Worm (Caenorhabditis elegans): ENCODE results near the gene R08A2.2.

R08A2.2 gene

DNA sequence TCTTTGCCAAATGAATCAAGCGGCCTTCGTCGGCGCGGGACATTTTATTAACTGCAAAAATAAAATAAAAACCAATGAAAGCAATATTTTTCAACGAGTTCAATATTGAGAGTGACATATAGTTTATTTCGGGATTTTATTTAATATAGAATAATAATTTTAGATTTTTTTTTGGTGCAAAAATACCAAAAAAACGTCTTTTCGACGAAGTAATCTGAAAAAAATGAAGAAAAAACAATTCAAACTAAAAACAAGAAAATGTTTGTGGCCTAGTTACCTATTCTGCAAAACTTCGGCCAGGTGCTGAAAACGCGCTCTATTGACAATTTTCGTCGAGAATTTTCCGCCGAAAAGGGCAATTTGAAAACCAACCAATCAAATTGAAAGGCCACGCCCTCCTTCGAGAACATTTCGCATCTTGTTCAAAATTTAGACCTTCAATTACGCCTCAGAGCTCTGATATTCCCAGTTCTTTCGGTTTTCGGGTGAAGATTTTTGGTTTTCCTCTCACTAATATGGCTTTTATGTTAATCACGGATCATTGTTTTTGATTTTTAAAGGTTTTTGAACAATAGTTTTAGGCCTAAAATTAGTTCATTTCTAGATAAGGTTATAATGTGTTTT, 30.0 kb downstream of the R08A2.2 start, which contains the start of gene C47E8.4:
Gene C47E8.4 (minus strand): TSS at position 51 of the 624 bp plus-strand sequence.
- peak; percentile 46 for TF ChIP-seq nhr-12 (tag; optimal IDR thresholded peaks at IDR 0.05)
- TF ChIP-seq unc-62 (GFP tag; optimal IDR thresholded peaks at IDR 0.05) = peak; percentile 83
- peak; percentile 89 for TF ChIP-seq blmp-1 (tag; optimal IDR thresholded peaks at IDR 0.05; ENCODE audit: insufficient read depth)
- TF ChIP-seq sem-4 (tag; optimal IDR thresholded peaks at IDR 0.05) = peak; percentile 98
- peak; percentile 97 for TF ChIP-seq nhr-129 (tag; optimal IDR thresholded peaks at IDR 0.05)
- TF ChIP-seq ztf-4 (tag; optimal IDR thresholded peaks at IDR 0.05) = peak; percentile 98
- TF ChIP-seq alr-1 (tag; optimal IDR thresholded peaks at IDR 0.05) = no peak
- peak; percentile 97 to 98 for TF ChIP-seq lsy-2 (tag; optimal IDR thresholded peaks at IDR 0.05)
- no peak for TF ChIP-seq unc-39 (tag; optimal IDR thresholded peaks at IDR 0.05)
- TF ChIP-seq mbf-1 (tag; optimal IDR thresholded peaks at IDR 0.05) = peak; percentile 54
- TF ChIP-seq nhr-25 (tag; optimal IDR thresholded peaks at IDR 0.05) = peak; percentile 98
- peak; percentile 81 for TF ChIP-seq R02D3.7 (tag; optimal IDR thresholded peaks at IDR 0.05)
- TF ChIP-seq ceh-82 (tag; optimal IDR thresholded peaks at IDR 0.05) = peak; percentile 61
- TF ChIP-seq ztf-11 (tag; optimal IDR thresholded peaks at IDR 0.05) = peak; percentile 68
- peak; percentile 93 for TF ChIP-seq skn-1 (tag; optimal IDR thresholded peaks at IDR 0.05)
- peak; percentile 98 for TF ChIP-seq crh-2 (tag; optimal IDR thresholded peaks at IDR 0.05)
- no peak for TF ChIP-seq aly-2 (tag; optimal IDR thresholded peaks at IDR 0.05)
- TF ChIP-seq egl-27 (tag; optimal IDR thresholded peaks at IDR 0.05) = peak; percentile 95
- no peak for TF ChIP-seq nhr-23 (tag; optimal IDR thresholded peaks at IDR 0.05)
- TF ChIP-seq ztf-1 (GFP tag; conservative IDR thresholded peaks at IDR 0.05) = peak; percentile 91; the same call in 1 of the 2 replicates
- peak; percentile 98 for TF ChIP-seq nhr-21 (tag; optimal IDR thresholded peaks at IDR 0.05)
- no peak for TF ChIP-seq elt-3 (tag; optimal IDR thresholded peaks at IDR 0.05)
- peak; percentile 99 for TF ChIP-seq unc-55 (GFP tag; optimal IDR thresholded peaks at IDR 0.05)
- TF ChIP-seq ceh-16 (tag; optimal IDR thresholded peaks at IDR 0.05) = peak; percentile 73
- TF ChIP-seq mab-5 (tag; optimal IDR thresholded peaks at IDR 0.05) = peak; percentile 97
- TF ChIP-seq fos-1 (tag; optimal IDR thresholded peaks at IDR 0.05) = peak; percentile 89
- peak; percentile 98 for TF ChIP-seq F13H6.1 (tag; optimal IDR thresholded peaks at IDR 0.05)
- TF ChIP-seq zag-1 (tag; optimal IDR thresholded peaks at IDR 0.05) = peak; percentile 93
- peak; percentile 99 for TF ChIP-seq sma-9 (GFP tag; optimal IDR thresholded peaks at IDR 0.05)
- TF ChIP-seq sma-9 (tag; optimal IDR thresholded peaks at IDR 0.05) = no peak
- TF ChIP-seq nhr-6 (tag; optimal IDR thresholded peaks at IDR 0.05) = no peak
- TF ChIP-seq ZK546.5 (tag; optimal IDR thresholded peaks at IDR 0.05) = peak; percentile 70
- peak; percentile 92 for TF ChIP-seq nhr-10 (tag; optimal IDR thresholded peaks at IDR 0.05)
- peak; percentile 93 for TF ChIP-seq ama-1 (optimal IDR thresholded peaks at IDR 0.05)
- TF ChIP-seq sma-3 (GFP tag; optimal IDR thresholded peaks at IDR 0.05) = peak; percentile 99
- peak; percentile 99 for TF ChIP-seq C34F6.9 (tag; optimal IDR thresholded peaks at IDR 0.05)
- TF ChIP-seq snpc-4 (tag; optimal IDR thresholded peaks at IDR 0.05) = peak; percentile 90
- TF ChIP-seq Y55F3AM.14 (GFP tag; optimal IDR thresholded peaks at IDR 0.05) = peak; percentile 94
- no peak for TF ChIP-seq nhr-11 (tag; optimal IDR thresholded peaks at IDR 0.05)
- peak; percentile 83 for TF ChIP-seq nhr-77 (tag; optimal IDR thresholded peaks at IDR 0.05)
- peak; percentile 97 for TF ChIP-seq lin-13 (GFP tag; optimal IDR thresholded peaks at IDR 0.05)
- TF ChIP-seq lin-11 (tag; optimal IDR thresholded peaks at IDR 0.05) = peak; percentile 96
- no peak for TF ChIP-seq elt-1 (tag; optimal IDR thresholded peaks at IDR 0.05)
- no peak for TF ChIP-seq peb-1 (tag; optimal IDR thresholded peaks at IDR 0.05)
- peak; percentile 65 for TF ChIP-seq dmd-4 (tag; optimal IDR thresholded peaks at IDR 0.05)
- TF ChIP-seq nhr-237 (tag; optimal IDR thresholded peaks at IDR 0.05) = peak; percentile 75
- peak; percentile 95 for TF ChIP-seq gmeb-1 (tag; optimal IDR thresholded peaks at IDR 0.05)
- peak; percentile 68 for TF ChIP-seq lin-39 (tag; optimal IDR thresholded peaks at IDR 0.05)
- peak; percentile 11 to 74 for TF ChIP-seq mdl-1 (tag; optimal IDR thresholded peaks at IDR 0.05)

Measured in whole organism, L2 larva.